Fruit fly (Drosophila melanogaster) whole organism, embryonic: ENCODE results near the gene und.

Experiments
- Aef1 ChIP-seq: fragments of 200-800 bp; sonication (Bioruptor generic); IDR thresholded peaks from 3 replicates; pipeline ENCODE4 v1.3.6; 2022; ENCODE audit warnings: missing biosample characterization, missing genetic modification characterization
- Atf-2 ChIP-seq: fragments of 200-800 bp; sonication (Bioruptor generic); optimal IDR thresholded peaks from 2 replicates; lab custom pipeline; 2016; ENCODE audit warnings: missing biosample characterization, missing genetic modification characterization
- Bdp1 ChIP-seq: fragments of 200-800 bp; sonication (Bioruptor generic); optimal IDR thresholded peaks from 3 replicates; lab custom pipeline; 2016; ENCODE audit warnings: missing biosample characterization, missing genetic modification characterization
- CG11085 ChIP-seq: fragments of 200-800 bp; sonication (Bioruptor generic); IDR thresholded peaks from 2 replicates; pipeline ENCODE4 v1.3.6; 2022; ENCODE audit warnings: missing biosample characterization, missing genetic modification characterization
- CG11247 ChIP-seq: fragments of 200-800 bp; sonication (Bioruptor generic); IDR thresholded peaks from 2 replicates; pipeline ENCODE4 v1.3.6; 2022; ENCODE audit warnings: missing biosample characterization, missing genetic modification characterization
- CG11504 ChIP-seq: fragments of 200-800 bp; sonication (Bioruptor generic); optimal IDR thresholded peaks from 3 replicates; lab custom pipeline; 2019; ENCODE audit warnings: missing biosample characterization, mild to moderate bottlenecking, missing genetic modification characterization, moderate library complexity
- CG11695 ChIP-seq: fragments of 200-800 bp; sonication (Bioruptor generic); IDR thresholded peaks from 3 replicates; pipeline ENCODE4 v1.3.6; 2022; ENCODE audit warnings: missing biosample characterization, missing genetic modification characterization
- CG14965 ChIP-seq: fragments of 200-800 bp; sonication (Bioruptor generic); optimal IDR thresholded peaks from 2 replicates; lab custom pipeline; 2016; ENCODE audit warnings: missing biosample characterization, missing genetic modification characterization, borderline replicate concordance
- CG1647 ChIP-seq: fragments of 200-800 bp; sonication (Bioruptor generic); optimal IDR thresholded peaks from 3 replicates; lab custom pipeline; 2016; ENCODE audit warnings: missing biosample characterization, missing genetic modification characterization
- CG17186 ChIP-seq: fragments of 200-800 bp; sonication (Bioruptor generic); optimal IDR thresholded peaks from 3 replicates; lab custom pipeline; 2017; ENCODE audit warnings: missing biosample characterization, missing genetic modification reagents, missing genetic modification characterization
- CG17385 ChIP-seq: fragments of 200-800 bp; sonication (Bioruptor generic); optimal IDR thresholded peaks from 3 replicates; lab custom pipeline; 2018; ENCODE audit warnings: missing biosample characterization, mild to moderate bottlenecking, missing genetic modification characterization
- CG18476 ChIP-seq: fragments of 200-800 bp; sonication (Bioruptor generic); optimal IDR thresholded peaks from 2 replicates; lab custom pipeline; 2016; ENCODE audit warnings: missing biosample characterization, mild to moderate bottlenecking, missing genetic modification characterization
- CG31441 ChIP-seq: fragments of 200-800 bp; sonication (Bioruptor generic); IDR thresholded peaks from 2 replicates; pipeline ENCODE4 v1.3.6; 2022; ENCODE audit warnings: missing biosample characterization, missing genetic modification characterization
- CG4617 ChIP-seq: fragments of 200-800 bp; sonication (Bioruptor generic); optimal IDR thresholded peaks from 3 replicates; lab custom pipeline; 2016; ENCODE audit warnings: missing biosample characterization, missing genetic modification characterization, borderline replicate concordance
- CG5245 ChIP-seq: fragments of 200-800 bp; sonication (Bioruptor generic); optimal IDR thresholded peaks from 3 replicates; lab custom pipeline; 2016; ENCODE audit warnings: missing biosample characterization, missing genetic modification characterization
- CG6791 ChIP-seq: fragments of 200-800 bp; sonication (Bioruptor generic); IDR thresholded peaks from 3 replicates; pipeline ENCODE4 v1.3.6; 2022; ENCODE audit warnings: missing biosample characterization, missing genetic modification characterization; ENCODE audit not compliant: partially characterized antibody
- CG8924 ChIP-seq: fragments of 200-800 bp; optimal IDR thresholded peaks from 3 replicates; lab custom pipeline; 2019; ENCODE audit warnings: missing biosample characterization, mild to moderate bottlenecking, missing genetic modification characterization, moderate library complexity
- CG9215 ChIP-seq: fragments of 200-800 bp; sonication (Bioruptor generic); IDR thresholded peaks from 2 replicates; pipeline ENCODE4 v1.3.6; 2022; ENCODE audit warnings: missing biosample characterization, missing genetic modification characterization
- CG9727 ChIP-seq: fragments of 200-800 bp; sonication (Bioruptor generic); optimal IDR thresholded peaks from 3 replicates; lab custom pipeline; 2017; ENCODE audit warnings: missing biosample characterization, mild to moderate bottlenecking, missing genetic modification characterization
- CG9797 ChIP-seq: fragments of 200-800 bp; sonication (Bioruptor generic); optimal IDR thresholded peaks from 3 replicates; lab custom pipeline; 2018; ENCODE audit warnings: missing biosample characterization, mild to moderate bottlenecking, missing genetic modification characterization
- CG9817 ChIP-seq: fragments of 200-800 bp; sonication (Bioruptor generic); optimal IDR thresholded peaks from 2 replicates; lab custom pipeline; 2018; ENCODE audit warnings: missing biosample characterization, mild to moderate bottlenecking, missing genetic modification characterization, moderate library complexity
- Dip2 ChIP-seq: fragments of 200-800 bp; sonication (Bioruptor generic); IDR thresholded peaks from 2 replicates; pipeline ENCODE4 v1.3.6; 2022; ENCODE audit warnings: missing biosample characterization, missing genetic modification characterization
- Dp ChIP-seq: fragments of 200-800 bp; sonication (Bioruptor generic); optimal IDR thresholded peaks from 2 replicates; lab custom pipeline; 2018; ENCODE audit warnings: missing biosample characterization, mild to moderate bottlenecking, missing genetic modification characterization, moderate library complexity
- Elba2 ChIP-seq: fragments of 200-800 bp; sonication (Bioruptor generic); optimal IDR thresholded peaks from 3 replicates; lab custom pipeline; 2016; ENCODE audit warnings: missing biosample characterization, missing genetic modification characterization
- Ets65A ChIP-seq: fragments of 200-800 bp; sonication (Bioruptor generic); peaks from one replicate; lab custom pipeline; 2016; ENCODE audit warnings: missing biosample characterization, missing genetic modification characterization
- Fer1 ChIP-seq: fragments of 200-800 bp; sonication (Bioruptor generic); optimal IDR thresholded peaks from 2 replicates; lab custom pipeline; 2017; ENCODE audit warnings: missing biosample characterization, mild to moderate bottlenecking, missing genetic modification characterization
- Fer2 ChIP-seq: fragments of 200-800 bp; sonication (Bioruptor generic); optimal IDR thresholded peaks from 2 replicates; lab custom pipeline; 2018; ENCODE audit warnings: missing biosample characterization, mild to moderate bottlenecking, missing genetic modification characterization, moderate library complexity
- Gsc ChIP-seq: fragments of 200-800 bp; sonication (Bioruptor generic); IDR thresholded peaks from 2 replicates; pipeline ENCODE4 v1.3.6; 2022; ENCODE audit warnings: missing biosample characterization, missing genetic modification characterization
- H15 ChIP-seq: fragments of 200-800 bp; sonication (Bioruptor generic); IDR thresholded peaks from 3 replicates; pipeline ENCODE4 v1.3.6; 2022; ENCODE audit warnings: missing biosample characterization, missing genetic modification characterization
- Hmx ChIP-seq: fragments of 200-800 bp; sonication (Bioruptor generic); optimal IDR thresholded peaks from 2 replicates; lab custom pipeline; 2016; ENCODE audit warnings: missing biosample characterization, missing genetic modification characterization
- Lpt ChIP-seq: fragments of >200 bp; optimal IDR thresholded peaks from 2 replicates; lab custom pipeline; 2018; ENCODE audit warnings: missing biosample characterization, missing genetic modification characterization
- NC2α ChIP-seq: fragments of 200-800 bp; sonication (Bioruptor generic); optimal IDR thresholded peaks from 2 replicates; lab custom pipeline; 2016; ENCODE audit warnings: missing biosample characterization, missing genetic modification characterization
- NC2β ChIP-seq: fragments of 200-800 bp; sonication (Bioruptor generic); optimal IDR thresholded peaks from 2 replicates; lab custom pipeline; 2016; ENCODE audit warnings: missing biosample characterization, missing genetic modification characterization
- Opbp ChIP-seq: fragments of 200-800 bp; sonication (Bioruptor generic); IDR thresholded peaks from 3 replicates; pipeline ENCODE4 v1.3.6; 2022; ENCODE audit warnings: missing biosample characterization, missing genetic modification characterization; ENCODE audit not compliant: partially characterized antibody
- ap ChIP-seq: fragments of 200-800 bp; sonication (Bioruptor generic); IDR thresholded peaks from 2 replicates; pipeline ENCODE4 v1.3.6; 2022; ENCODE audit warnings: missing biosample characterization, missing genetic modification characterization
- az2 ChIP-seq: fragments of 200-800 bp; sonication (Bioruptor generic); optimal IDR thresholded peaks from 3 replicates; lab custom pipeline; 2016; ENCODE audit warnings: missing biosample characterization, missing genetic modification characterization
- br ChIP-seq: fragments of >200 bp; optimal IDR thresholded peaks from 2 replicates; lab custom pipeline; 2017
- crol ChIP-seq: fragments of 200-800 bp; sonication (Bioruptor generic); IDR thresholded peaks from 2 replicates; pipeline ENCODE4 v1.3.6; 2022; ENCODE audit warnings: missing biosample characterization, missing genetic modification characterization
- danr ChIP-seq: fragments of 200-800 bp; sonication (Bioruptor generic); IDR thresholded peaks from 2 replicates; pipeline ENCODE4 v1.3.6; 2022; ENCODE audit warnings: missing biosample characterization, missing genetic modification characterization
- dpn ChIP-seq, 2 experiments: fragments of 200-800 bp; sonication (Bioruptor generic); optimal IDR thresholded peaks; 3 replicates each; lab custom pipeline; 2016; ENCODE audit warnings: missing biosample characterization in 2 of 2, missing genetic modification characterization in 2 of 2
- ftz-f1 ChIP-seq: fragments of 200-800 bp; sonication (Bioruptor generic); optimal IDR thresholded peaks from 2 replicates; lab custom pipeline; 2016; ENCODE audit warnings: missing biosample characterization, missing genetic modification characterization
- hth ChIP-seq: fragments of >200 bp; optimal IDR thresholded peaks from 2 replicates; lab custom pipeline; 2017; ENCODE audit warnings: inconsistent platforms
- inv ChIP-seq: fragments of 200-800 bp; sonication (Bioruptor generic); IDR thresholded peaks from 2 replicates; pipeline ENCODE4 v1.3.6; 2022; ENCODE audit warnings: missing biosample characterization, missing genetic modification characterization; ENCODE audit not compliant: partially characterized antibody
- maf-S ChIP-seq: fragments of 200-800 bp; sonication (Bioruptor generic); optimal IDR thresholded peaks from 2 replicates; lab custom pipeline; 2016; ENCODE audit warnings: missing biosample characterization, missing genetic modification characterization
- nerfin-1 ChIP-seq: fragments of 200-800 bp; sonication (Bioruptor generic); optimal IDR thresholded peaks from 3 replicates; lab custom pipeline; 2019; ENCODE audit warnings: missing biosample characterization, mild to moderate bottlenecking, missing genetic modification characterization, moderate library complexity
- p53 ChIP-seq: fragments of 200-800 bp; sonication (Bioruptor generic); optimal IDR thresholded peaks from 2 replicates; lab custom pipeline; 2016; ENCODE audit warnings: missing biosample characterization, missing genetic modification characterization
- prd ChIP-seq, 3 experiments: fragments of >200 bp in 2 of 3; fragments of 200-800 bp in 1 of 3; sonication (Bioruptor generic) in 1 of 3; optimal IDR thresholded peaks in 2 of 3; IDR thresholded peaks in 1 of 3; 2 replicates in 2 of 3; 3 replicates in 1 of 3; pipeline versions ENCODE4 v1.3.6 to Lab custom; 2017 to 2022; ENCODE audit warnings: missing biosample characterization in 1 of 3, missing genetic modification characterization in 1 of 3
- pzg ChIP-seq: fragments of 200-800 bp; sonication (Bioruptor generic); optimal IDR thresholded peaks from 3 replicates; lab custom pipeline; 2018; ENCODE audit warnings: missing biosample characterization, mild to moderate bottlenecking, missing genetic modification characterization, moderate library complexity
- scrt ChIP-seq: fragments of 200-800 bp; sonication (Bioruptor generic); optimal IDR thresholded peaks from 2 replicates; lab custom pipeline; 2018; ENCODE audit warnings: missing biosample characterization, mild to moderate bottlenecking, missing genetic modification characterization, moderate library complexity
- sens-2 ChIP-seq: fragments of 200-800 bp; sonication (Bioruptor generic); IDR thresholded peaks from 2 replicates; pipeline ENCODE4 v1.3.6; 2022; ENCODE audit warnings: missing biosample characterization, missing genetic modification characterization
- sisA ChIP-seq: fragments of 200-800 bp; sonication (Bioruptor generic); IDR thresholded peaks from 2 replicates; pipeline ENCODE4 v1.3.6; 2022; ENCODE audit warnings: missing biosample characterization, missing genetic modification characterization
- tap ChIP-seq: fragments of 200-800 bp; optimal IDR thresholded peaks from 3 replicates; lab custom pipeline; 2019; ENCODE audit warnings: missing biosample characterization, mild to moderate bottlenecking, missing genetic modification characterization, moderate library complexity
- zf30C ChIP-seq: fragments of 200-800 bp; sonication (Bioruptor generic); optimal IDR thresholded peaks from 3 replicates; lab custom pipeline; 2018; ENCODE audit warnings: missing biosample characterization, mild to moderate bottlenecking, missing genetic modification characterization

und gene

DNA sequence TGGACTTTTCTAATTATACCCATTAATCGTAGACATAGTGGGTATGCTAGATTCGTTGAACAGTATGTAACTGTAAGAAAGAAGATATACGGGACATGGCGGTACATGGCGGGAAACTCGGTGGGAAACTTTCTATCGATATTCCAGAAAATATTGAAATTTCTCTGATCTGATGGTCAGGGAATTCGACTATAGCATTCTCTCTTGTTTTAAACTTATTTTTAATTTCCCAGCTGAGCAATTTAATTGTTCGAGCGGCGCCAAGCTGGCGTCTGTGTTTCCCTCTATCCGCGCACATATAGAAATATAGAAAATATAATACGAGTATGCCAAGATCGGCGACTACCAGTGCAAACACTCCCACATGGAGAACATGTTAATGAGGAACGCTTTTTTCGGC lies 16.0 kb downstream of the und start (continued):
- no peak for TF ChIP-seq ap (GFP tag; lab: Robert Waterston, UW)
- TF ChIP-seq Atf-2 (GFP tag; lab: Kevin White, UChicago) = no peak
- TF ChIP-seq NC2β (GFP tag; lab: Kevin White, UChicago) = no peak
- no peak for TF ChIP-seq Lpt
- TF ChIP-seq p53 = no peak
- TF ChIP-seq hth (lab: Kevin White, UChicago) = no peak
- no peak for TF ChIP-seq Hmx (GFP tag; lab: Kevin White, UChicago)
- TF ChIP-seq CG6791 (GFP tag; lab: Robert Waterston, UW) = no peak
- no peak for TF ChIP-seq CG18476
- TF ChIP-seq pzg (GFP tag; lab: Kevin White, UChicago) = no peak
- TF ChIP-seq CG4617 = no peak
- no peak for TF ChIP-seq Aef1 (GFP tag; lab: Robert Waterston, UW)
- no peak for TF ChIP-seq CG9727 (GFP tag; lab: Kevin White, UChicago)
- TF ChIP-seq prd (optimal IDR thresholded peaks at IDR 0.05; lab: Kevin White, UChicago) = no peak
- TF ChIP-seq prd (GFP tag; IDR thresholded peaks at IDR 0.05; lab: Robert Waterston, UW) = no peak
- peak; percentile 83 for TF ChIP-seq Ets65A
- TF ChIP-seq H15 (GFP tag; lab: Robert Waterston, UW) = no peak
- peak; percentile 42 for TF ChIP-seq CG9817 (tag; lab: Kevin White, UChicago)
- no peak for TF ChIP-seq CG9215 (GFP tag; lab: Robert Waterston, UW)
- TF ChIP-seq nerfin-1 = no peak
- TF ChIP-seq danr (GFP tag; lab: Robert Waterston, UW) = no peak
- TF ChIP-seq Fer2 (tag; lab: Kevin White, UChicago) = no peak
- peak in 1 of 2 experiments; percentile 28 for TF ChIP-seq dpn (GFP tag; optimal IDR thresholded peaks at IDR 0.05; lab: Kevin White, UChicago)
- TF ChIP-seq CG5245 (GFP tag; lab: Kevin White, UChicago) = no peak
- TF ChIP-seq CG9797 (GFP tag; lab: Kevin White, UChicago) = no peak
- no peak for TF ChIP-seq crol (GFP tag; lab: Robert Waterston, UW)
- no peak for TF ChIP-seq Dip2
- no peak for TF ChIP-seq sens-2 (GFP tag; lab: Robert Waterston, UW)
- no peak for TF ChIP-seq Bdp1 (GFP tag; lab: Kevin White, UChicago)
- 0 out of 2 replicates have a peak, but pooled peaks have one; percentile 34 for TF ChIP-seq CG11085 (GFP tag; lab: Robert Waterston, UW)
- TF ChIP-seq NC2α (GFP tag; lab: Kevin White, UChicago) = no peak
- TF ChIP-seq Gsc = no peak
- 0 out of 2 replicates have a peak, but pooled peaks have one; percentile 13 for TF ChIP-seq CG11247 (GFP tag; lab: Robert Waterston, UW)
- TF ChIP-seq tap (tag; lab: Kevin White, UChicago) = no peak
- no peak for TF ChIP-seq br (lab: Kevin White, UChicago)
- peak; percentile 50 for TF ChIP-seq CG11504 (tag; lab: Kevin White, UChicago)
- no peak for TF ChIP-seq inv (GFP tag; lab: Robert Waterston, UW)
- TF ChIP-seq sisA = no peak
- TF ChIP-seq CG31441 = no peak
- TF ChIP-seq maf-S (GFP tag; lab: Kevin White, UChicago) = no peak
- TF ChIP-seq CG8924 (tag; lab: Kevin White, UChicago) = peak; percentile 25
- peak; percentile 26 for TF ChIP-seq Fer1 (GFP tag; lab: Kevin White, UChicago)
- TF ChIP-seq az2 (GFP tag; lab: Kevin White, UChicago) = peak; percentile 5
- no peak for TF ChIP-seq ftz-f1 (GFP tag; lab: Kevin White, UChicago)
- TF ChIP-seq CG11695 (GFP tag; lab: Robert Waterston, UW) = no peak
- no peak for TF ChIP-seq Dp (GFP tag; lab: Kevin White, UChicago)
- no peak for TF ChIP-seq Opbp (GFP tag; lab: Robert Waterston, UW)
- peak; percentile 16 for TF ChIP-seq CG17385
- TF ChIP-seq scrt (GFP tag; lab: Kevin White, UChicago) = no peak
- no peak for TF ChIP-seq Elba2 (GFP tag; lab: Kevin White, UChicago)
- TF ChIP-seq CG1647 (GFP tag; lab: Kevin White, UChicago) = no peak
- no peak for TF ChIP-seq zf30C (GFP tag; lab: Kevin White, UChicago)
- TF ChIP-seq CG17186 (GFP tag; lab: Kevin White, UChicago) = no peak
- no peak for TF ChIP-seq CG14965 (GFP tag; lab: Kevin White, UChicago)
